Worm (Caenorhabditis elegans): Measurements from ENCODE around the gene srm-3.

DNA sequence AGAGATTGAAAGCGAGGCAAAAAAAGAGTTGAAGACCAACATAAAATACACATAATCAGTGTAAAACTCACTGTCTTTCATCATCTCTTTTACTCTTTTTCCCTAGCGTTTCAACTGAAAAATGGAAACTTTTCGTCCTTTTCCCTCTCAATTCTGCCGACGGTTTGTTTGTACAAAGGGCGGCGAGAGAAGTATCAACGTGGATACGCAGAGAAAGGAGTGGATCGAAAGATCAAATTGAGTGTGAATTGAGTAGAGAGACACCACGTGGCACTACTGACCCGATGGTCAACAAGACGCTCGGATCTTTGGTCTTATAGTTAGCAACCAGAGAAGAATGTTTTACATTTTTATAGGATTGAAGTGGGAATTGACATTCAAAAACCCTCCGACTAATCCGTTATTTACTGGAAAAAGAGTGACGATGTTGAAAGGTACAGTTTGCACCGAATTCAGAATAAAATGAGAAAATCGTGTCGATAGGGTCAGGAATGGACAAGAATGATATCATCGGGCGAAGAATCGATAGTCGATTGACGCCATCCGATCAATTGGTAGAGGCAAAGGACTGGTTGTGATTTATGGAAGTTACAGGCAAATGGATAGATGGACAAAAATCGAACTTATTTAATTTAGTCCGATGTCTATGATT lies 22.3 kb downstream of the srm-3 start:
- TF ChIP-seq ekl-4 (GFP tag; IDR thresholded peaks at IDR 0.05) (no peak), snpc-4 (GFP tag; optimal IDR thresholded peaks at IDR 0.05) (no peak), snpc-4 (tag; optimal IDR thresholded peaks at IDR 0.05) (peak in 1 of 4 experiments; percentile 11), pha-4 (tag; optimal IDR thresholded peaks at IDR 0.05) (peak; percentile 76), T07F8.4 (tag; optimal IDR thresholded peaks at IDR 0.05) (no peak), F49E8.2 (tag; optimal IDR thresholded peaks at IDR 0.05; ENCODE audit: insufficient read depth) (no peak), F39B2.1 (GFP tag; IDR thresholded peaks at IDR 0.05) (no peak), mel-28 (tag; optimal IDR thresholded peaks at IDR 0.05; ENCODE audit: borderline replicate concordance) (no peak), madf-8 (GFP tag; conservative IDR thresholded peaks at IDR 0.05) (no peak)

Data from whole organism, young adult.